Worm (Caenorhabditis elegans) whole organism, L4 larva: ENCODE results near the gene R13A5.7.
A peak's percentile ranks its signal among the peaks of the same experiment; 100 is the strongest.
"Not testable (repeated sequence)": the region's sequence is repeated elsewhere in the genome, so short reads cannot be mapped to it uniquely, and the experiment has no call there.

Source experiments
- T20F7.1 ChIP-seq: fragments of 200-800 bp; sonication (Bioruptor generic); optimal IDR thresholded peaks from 2 replicates; lab custom pipeline; 2018; ENCODE audit warnings: mild to moderate bottlenecking, missing genetic modification characterization, missing compliant biosample characterization
- Y48G9A.11 ChIP-seq: fragments of 200-800 bp; sonication (Bioruptor generic); IDR thresholded peaks from 2 replicates; pipeline ENCODE4 v1.3.6; 2022; ENCODE audit warnings: missing genetic modification reagents, missing genetic modification characterization, missing compliant biosample characterization
- Y5F2A.4 ChIP-seq: fragments of 200-800 bp; sonication (Bioruptor generic); optimal IDR thresholded peaks from 2 replicates; lab custom pipeline; 2018; ENCODE audit warnings: mild to moderate bottlenecking, missing genetic modification characterization, missing compliant biosample characterization
- Y75B8A.6 ChIP-seq: fragments of 200-800 bp; sonication (Bioruptor generic); IDR thresholded peaks from 2 replicates; pipeline ENCODE4 v1.3.6; 2022; ENCODE audit warnings: missing genetic modification reagents, missing genetic modification characterization, missing compliant biosample characterization
- aha-1 ChIP-seq: fragments of 150-350 bp; peaks from one replicate; lab custom pipeline; 2014; ENCODE audit warnings: missing biosample characterization, missing genetic modification characterization
- aly-2 ChIP-seq: sonication (generic microtip); optimal IDR thresholded peaks from 2 replicates; lab custom pipeline; 2018; ENCODE audit warnings: missing biosample characterization, missing genetic modification characterization
- cey-2 ChIP-seq: sonication (generic microtip); optimal IDR thresholded peaks from 3 replicates; lab custom pipeline; 2017; ENCODE audit warnings: missing genetic modification characterization, mild to moderate bottlenecking, missing compliant biosample characterization, antibody characterized with exemption, borderline replicate concordance; ENCODE audit not compliant: insufficient read depth
- daf-16 ChIP-seq, 3 experiments: sonication (generic microtip); optimal IDR thresholded peaks; 2 replicates each; lab custom pipeline; 2016 to 2017; ENCODE audit warnings: missing genetic modification characterization in 3 of 3, missing genetic modification reagents in 3 of 3, mild to moderate bottlenecking in 2 of 3, missing compliant biosample characterization in 2 of 3, missing biosample characterization in 1 of 3, moderate library complexity in 1 of 3
- daf-19 ChIP-seq: fragments of 200-800 bp; sonication (Bioruptor generic); conservative IDR thresholded peaks from 2 replicates; pipeline ENCODE4 v1.3.6; 2022; ENCODE audit warnings: missing genetic modification characterization, missing compliant biosample characterization
- dmd-6 ChIP-seq: fragments of 200-800 bp; sonication (Bioruptor generic); IDR thresholded peaks from 2 replicates; pipeline ENCODE4 v1.3.6; 2022; ENCODE audit warnings: missing genetic modification reagents, missing genetic modification characterization, missing compliant biosample characterization
- dpl-1 ChIP-seq: fragments of 150-350 bp; optimal IDR thresholded peaks from 2 replicates; lab custom pipeline; 2014; ENCODE audit warnings: missing biosample characterization, missing genetic modification reagents, missing genetic modification characterization
- egl-43 ChIP-seq: fragments of 200-800 bp; sonication (Bioruptor generic); IDR thresholded peaks from 2 replicates; pipeline ENCODE4 v1.3.6; 2022; ENCODE audit warnings: missing genetic modification reagents, missing genetic modification characterization, missing compliant biosample characterization
- hlh-11 ChIP-seq: fragments of 200-800 bp; sonication (Bioruptor generic); optimal IDR thresholded peaks from 2 replicates; lab custom pipeline; 2018; ENCODE audit warnings: mild to moderate bottlenecking, missing genetic modification characterization, missing compliant biosample characterization
- hlh-30 ChIP-seq: sonication (generic microtip); optimal IDR thresholded peaks from 2 replicates; lab custom pipeline; 2017; ENCODE audit warnings: antibody characterized with exemption, mild to moderate bottlenecking, missing genetic modification characterization, missing compliant biosample characterization; ENCODE audit not compliant: insufficient read depth
- lim-7 ChIP-seq: fragments of 200-800 bp; sonication (Bioruptor generic); IDR thresholded peaks from 2 replicates; pipeline ENCODE4 v1.3.6; 2022; ENCODE audit warnings: missing genetic modification characterization, missing compliant biosample characterization
- lin-15B ChIP-seq: fragments of 150-350 bp; sonication (generic microtip); optimal IDR thresholded peaks from 3 replicates; lab custom pipeline; 2014; ENCODE audit warnings: missing biosample characterization, missing genetic modification characterization
- lsy-2 ChIP-seq, 2 experiments: fragments of 150-350 bp in 1 of 2; sonication (generic microtip) in 1 of 2; optimal IDR thresholded peaks; 2 replicates each; lab custom pipeline; 2014 to 2017; ENCODE audit warnings: missing biosample characterization in 2 of 2, missing genetic modification characterization in 2 of 2
- mep-1 ChIP-seq: fragments of 150-350 bp; sonication (generic microtip); optimal IDR thresholded peaks from 3 replicates; lab custom pipeline; 2014; ENCODE audit warnings: missing biosample characterization, missing genetic modification characterization
- nhr-111 ChIP-seq: fragments of 200-800 bp; sonication (Bioruptor generic); optimal IDR thresholded peaks from 2 replicates; lab custom pipeline; 2018; ENCODE audit warnings: mild to moderate bottlenecking, missing genetic modification characterization, missing compliant biosample characterization
- nhr-25 ChIP-seq: sonication (generic microtip); optimal IDR thresholded peaks from 2 replicates; lab custom pipeline; 2017; ENCODE audit warnings: missing genetic modification characterization, mild to moderate bottlenecking, missing compliant biosample characterization, antibody characterized with exemption, moderate library complexity, borderline replicate concordance; ENCODE audit not compliant: insufficient read depth
- nhr-41 ChIP-seq: fragments of 200-800 bp; sonication (Bioruptor generic); IDR thresholded peaks from 2 replicates; pipeline ENCODE4 v1.3.6; 2022; ENCODE audit warnings: missing genetic modification reagents, missing genetic modification characterization, missing compliant biosample characterization
- nhr-77 ChIP-seq: fragments of 150-350 bp; optimal IDR thresholded peaks from 2 replicates; lab custom pipeline; 2014; ENCODE audit warnings: missing biosample characterization, missing genetic modification characterization
- sdz-12 ChIP-seq: fragments of 200-800 bp; sonication (Bioruptor generic); optimal IDR thresholded peaks from 2 replicates; lab custom pipeline; 2018; ENCODE audit warnings: mild to moderate bottlenecking, missing genetic modification characterization, missing compliant biosample characterization
- unc-62 ChIP-seq, 3 experiments: fragments of 150-350 bp in 1 of 3; sonication (generic microtip); optimal IDR thresholded peaks in 2 of 3; peaks in 1 of 3; 1 replicate in 1 of 3; 2 replicates in 2 of 3; lab custom pipeline; 2014 to 2017; ENCODE audit warnings: missing biosample characterization in 3 of 3, missing genetic modification characterization in 3 of 3, missing genetic modification reagents in 3 of 3, missing genotype in 1 of 3
- vab-7 ChIP-seq: fragments of 200-800 bp; sonication (Bioruptor generic); IDR thresholded peaks from 2 replicates; pipeline ENCODE4 v1.3.6; 2022; ENCODE audit warnings: missing genetic modification reagents, missing genetic modification characterization, missing compliant biosample characterization
- zag-1 ChIP-seq: fragments of 150-350 bp; optimal IDR thresholded peaks from 2 replicates; lab custom pipeline; 2014; ENCODE audit warnings: missing biosample characterization, missing genetic modification characterization

Gene R13A5.7

DNA sequence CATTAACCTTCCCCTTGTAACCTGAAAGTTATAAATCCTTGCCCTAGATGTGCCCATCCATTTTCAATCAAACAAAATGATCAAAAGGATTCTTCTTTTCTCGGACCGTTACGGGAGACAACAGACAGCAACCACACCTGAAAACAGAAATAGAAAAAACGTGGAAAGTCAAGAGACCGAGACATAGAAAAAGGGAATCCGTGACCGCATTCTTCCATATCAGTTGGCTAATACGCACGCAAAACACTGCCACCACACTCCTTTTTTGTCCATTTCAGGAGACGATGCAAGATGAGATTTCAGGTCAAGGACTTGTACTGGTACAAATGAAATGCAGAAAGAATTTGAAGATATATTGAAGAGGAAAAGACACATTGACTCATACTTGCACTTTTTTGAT lies 48.4 kb upstream of the R13A5.7 start (continued):
- TF ChIP-seq nhr-111 = no peak
- peak; percentile 87 for TF ChIP-seq aha-1
- TF ChIP-seq nhr-77 (tag; lab: Kevin White, UChicago) = no peak
- TF ChIP-seq dmd-6 (GFP tag; lab: Robert Waterston, UW) = no peak
- no peak for TF ChIP-seq Y75B8A.6 (GFP tag; lab: Robert Waterston, UW)
- no peak for TF ChIP-seq daf-16 (GFP tag; optimal IDR thresholded peaks at IDR 0.05; lab: Kevin White, UChicago)
- no peak for TF ChIP-seq daf-16 (tag; optimal IDR thresholded peaks at IDR 0.05; lab: Kevin White, UChicago)

DNA sequence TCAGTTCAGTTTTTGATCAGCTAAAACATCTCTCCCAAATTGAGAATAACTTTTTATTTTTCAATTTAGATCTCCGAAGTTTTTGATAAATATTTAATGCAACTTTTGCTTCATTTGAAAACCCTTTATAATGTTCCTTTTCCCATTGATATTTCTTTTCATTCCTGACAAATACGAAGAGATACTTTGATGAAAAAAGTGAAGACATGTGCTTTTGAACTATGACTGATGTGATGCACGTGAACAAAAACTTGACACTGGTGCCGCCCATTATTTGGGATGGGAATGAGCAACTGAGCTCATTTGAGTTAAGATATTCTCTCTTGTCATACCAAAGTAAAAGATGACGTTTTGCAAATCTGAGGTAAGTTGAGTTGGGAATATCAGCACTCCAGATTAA lies 46.3 kb upstream of the R13A5.7 start, which contains the start of gene T04A6.1:
Gene T04A6.1 (plus strand): TSS at position 301 of the 400 bp plus-strand sequence.
- no peak for TF ChIP-seq egl-43 (GFP tag; lab: Robert Waterston, UW)
- TF ChIP-seq hlh-11 (tag; lab: Kevin White, UChicago) = no peak
- no peak for TF ChIP-seq lin-15B (tag; lab: Kevin White, UChicago)
- peak; percentile 17 for TF ChIP-seq hlh-30 (tag; lab: Kevin White, UChicago)
- TF ChIP-seq zag-1 (tag; lab: Kevin White, UChicago) = no peak
- TF ChIP-seq unc-62 (GFP tag; optimal IDR thresholded peaks at IDR 0.05 in 1 of 2; lab: Kevin White, UChicago) = peak in 1 of 2 experiments; percentile 6
- no peak for TF ChIP-seq unc-62 (tag; optimal IDR thresholded peaks at IDR 0.05; lab: Kevin White, UChicago)
- no peak for TF ChIP-seq aha-1
- no peak for TF ChIP-seq nhr-41 (GFP tag; lab: Robert Waterston, UW)
- no peak for TF ChIP-seq dpl-1 (GFP tag; lab: Kevin White, UChicago)

DNA sequence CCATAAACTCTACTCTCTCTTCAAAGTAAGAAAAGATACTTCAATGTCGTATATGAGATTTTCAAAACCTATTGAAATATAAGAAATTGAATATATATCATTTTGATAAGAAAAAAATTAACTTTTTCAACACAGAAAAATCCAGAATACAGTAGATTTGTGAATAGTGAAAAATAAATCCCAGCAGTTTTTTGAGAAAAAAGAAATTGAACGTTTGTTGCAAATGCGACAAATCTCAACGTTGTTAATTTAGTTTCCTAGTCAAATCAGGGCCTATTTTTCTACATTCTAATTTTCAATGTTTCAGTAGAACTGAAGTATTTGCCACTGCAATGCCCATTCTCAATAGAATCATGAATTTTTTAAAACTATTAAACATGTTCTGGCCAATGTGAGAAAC lies 44.6 kb upstream of the R13A5.7 start, which contains the start of gene T04A6.2:
Gene T04A6.2 (plus strand): TSS at position 301 of the 400 bp plus-strand sequence.
- TF ChIP-seq nhr-111 (no peak), T20F7.1 (GFP tag; lab: Kevin White, UChicago) (no peak), cey-2 (tag; lab: Kevin White, UChicago) (no peak), lsy-2 (tag; optimal IDR thresholded peaks at IDR 0.05; lab: Kevin White, UChicago) (no peak), daf-16 (GFP tag; optimal IDR thresholded peaks at IDR 0.05; lab: Kevin White, UChicago) (no peak), daf-16 (tag; optimal IDR thresholded peaks at IDR 0.05; lab: Kevin White, UChicago) (no peak), nhr-25 (tag; lab: Kevin White, UChicago) (no peak)

DNA sequence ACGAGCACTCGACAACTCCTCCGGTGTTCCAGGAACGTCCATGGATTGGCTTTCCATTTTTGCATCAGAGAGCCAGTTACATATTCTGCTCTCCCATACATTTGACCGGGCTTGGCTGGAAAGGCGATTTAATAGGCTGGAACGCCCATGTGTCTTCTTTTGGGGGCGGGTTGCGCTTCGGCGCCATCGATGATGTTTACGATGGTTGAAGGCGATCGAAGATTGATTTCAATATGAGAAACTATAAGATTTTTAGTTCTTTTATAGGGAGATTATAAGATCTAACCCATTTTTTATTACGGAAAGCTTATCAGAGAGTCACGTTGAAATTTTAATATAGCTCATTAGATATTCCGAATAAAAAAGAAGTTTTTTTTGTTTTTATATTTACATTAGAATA lies 39.2 kb upstream of the R13A5.7 start, which contains the start of gene nsph-4.3:
Gene nsph-4.3 (minus strand): TSS at position 101 of the 400 bp plus-strand sequence.
- TF ChIP-seq dmd-6 (GFP tag; lab: Robert Waterston, UW) (no peak), unc-62 (GFP tag; optimal IDR thresholded peaks at IDR 0.05 in 1 of 2; lab: Kevin White, UChicago) (peak in 1 of 2 experiments; percentile 21), unc-62 (tag; optimal IDR thresholded peaks at IDR 0.05; lab: Kevin White, UChicago) (no peak)

DNA sequence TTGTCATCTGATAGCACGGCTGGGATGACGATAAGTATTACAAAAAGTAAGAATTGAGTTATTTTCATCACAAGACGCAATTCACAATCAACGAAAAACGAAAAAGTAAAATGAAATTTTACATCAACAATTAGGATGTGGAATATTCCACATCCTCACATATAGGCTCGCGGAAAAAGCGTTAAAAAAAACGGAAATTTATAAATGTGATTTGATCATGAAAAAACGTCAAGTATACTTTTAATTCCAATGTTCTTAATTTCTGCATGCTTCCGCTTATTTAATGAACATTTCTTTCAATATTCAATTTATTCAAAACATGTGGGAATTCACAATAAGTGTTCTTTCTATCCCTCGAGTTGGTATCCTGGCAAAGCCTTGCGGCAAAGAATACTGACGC lies 38.3 kb upstream of the R13A5.7 start, which contains the start of gene T04A6.3:
Gene T04A6.3 (minus strand): TSS at position 101 of the 400 bp plus-strand sequence.
- TF ChIP-seq aly-2 (no peak), sdz-12 (GFP tag; lab: Kevin White, UChicago) (no peak), nhr-25 (tag; lab: Kevin White, UChicago) (no peak), unc-62 (GFP tag; optimal IDR thresholded peaks at IDR 0.05 in 1 of 2; lab: Kevin White, UChicago) (no peak), unc-62 (tag; optimal IDR thresholded peaks at IDR 0.05; lab: Kevin White, UChicago) (no peak), lim-7 (no peak), Y5F2A.4 (GFP tag; lab: Kevin White, UChicago) (no peak), mep-1 (tag; lab: Kevin White, UChicago) (no peak)

DNA sequence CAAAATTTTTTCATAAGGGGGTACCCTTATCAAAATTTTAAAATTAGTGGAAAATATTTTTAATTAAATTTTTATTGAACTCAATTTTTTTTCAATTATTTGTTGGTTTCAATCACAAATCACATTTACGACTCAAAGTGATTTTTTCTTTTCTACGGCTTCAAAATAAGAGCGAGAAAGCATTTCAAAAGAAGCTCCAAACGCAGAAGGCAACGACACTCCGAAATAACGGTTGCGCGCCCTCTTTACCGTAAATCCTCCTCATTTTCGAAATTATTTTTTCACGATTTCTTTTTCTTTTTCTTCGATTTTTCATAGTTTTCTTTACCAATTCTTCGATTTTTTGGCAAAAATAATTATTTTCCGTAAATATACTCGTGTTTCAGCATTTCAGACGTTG lies 31.2 kb upstream of the R13A5.7 start:
- TF ChIP-seq Y48G9A.11 (GFP tag; lab: Robert Waterston, UW) = peak; percentile 98

DNA sequence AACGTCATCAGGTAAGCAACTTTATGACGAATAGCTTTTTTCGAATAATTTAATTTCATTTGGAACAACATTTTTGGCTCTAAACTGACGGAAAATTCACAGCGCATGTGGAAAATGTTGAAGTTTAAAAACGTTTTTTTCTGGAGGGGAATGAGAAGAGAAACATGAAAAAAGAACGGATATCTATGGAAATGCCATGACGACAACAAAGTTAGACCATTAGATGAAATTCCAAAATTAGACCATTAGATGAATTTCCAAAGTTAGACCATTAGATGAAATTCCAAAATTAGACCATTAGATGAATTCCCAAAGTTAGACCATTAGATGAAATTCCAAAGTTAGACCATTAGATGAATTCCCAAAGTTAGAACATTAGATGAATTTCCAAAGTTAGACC lies 24.5 kb upstream of the R13A5.7 start, which contains the start of gene Y80D4G.2:
Gene Y80D4G.2 (minus strand): TSS at position 101 of the 400 bp plus-strand sequence.
- not testable (repeated sequence) for TF ChIP-seq daf-19 (GFP tag; lab: Robert Waterston, UW); lin-15B (tag; lab: Kevin White, UChicago); vab-7 (GFP tag; lab: Robert Waterston, UW)
